Worm (Caenorhabditis elegans): Measurements from ENCODE around the gene T28A11.19.

- TF ChIP-seq zip-8 (tag; optimal IDR thresholded peaks at IDR 0.05), result no peak
- no peak for TF ChIP-seq ceh-39 (tag; optimal IDR thresholded peaks at IDR 0.05)
- TF ChIP-seq ces-1 (GFP tag; optimal IDR thresholded peaks at IDR 0.05), result no peak
- no peak for TF ChIP-seq unc-39 (tag; optimal IDR thresholded peaks at IDR 0.05)
- TF ChIP-seq nhr-76 (tag; optimal IDR thresholded peaks at IDR 0.05), result no peak
- TF ChIP-seq nhr-12 (tag; optimal IDR thresholded peaks at IDR 0.05), result no peak
- TF ChIP-seq ztf-11 (tag; optimal IDR thresholded peaks at IDR 0.05), result no peak
- TF ChIP-seq nhr-237 (tag; optimal IDR thresholded peaks at IDR 0.05), result no peak
- TF ChIP-seq unc-62 (GFP tag; optimal IDR thresholded peaks at IDR 0.05), result no peak
- no peak for TF ChIP-seq pha-4 (tag; optimal IDR thresholded peaks at IDR 0.05)
Measured at ce11 chrV:3273577-3274100, 4.3 kb upstream of the T28A11.19 start, which contains the start of gene T28A11.4.

Measured in whole organism, mixed stage, embryonic.